Worm (Caenorhabditis elegans): ENCODE results near the gene odd-1.

DNA sequence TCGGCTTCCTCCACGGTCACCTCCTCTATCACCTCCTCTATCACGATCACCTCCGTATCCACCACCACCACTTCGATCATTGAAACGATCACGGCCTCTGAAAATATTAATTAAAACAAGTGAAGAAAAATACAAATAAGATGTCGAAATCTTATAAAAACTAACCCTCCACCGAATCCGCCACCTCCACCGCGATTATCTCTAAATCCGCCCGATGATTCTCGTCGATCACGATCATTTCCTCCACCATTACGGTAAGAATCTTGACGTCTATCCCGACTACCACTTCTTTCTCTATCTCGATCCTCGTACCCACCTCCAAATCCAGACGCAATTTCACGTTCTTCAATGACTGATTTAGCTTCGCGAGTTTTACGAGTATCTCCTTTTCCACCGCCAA is 51.1 kb downstream of the odd-1 start:
- TF ChIP-seq ztf-23 (GFP tag; IDR thresholded peaks at IDR 0.05) = no peak
- TF ChIP-seq med-1 (GFP tag; optimal IDR thresholded peaks at IDR 0.05; ENCODE audit: insufficient read depth) = no peak
- no peak for TF ChIP-seq cog-1 (tag; optimal IDR thresholded peaks at IDR 0.05)
- no peak for TF ChIP-seq tab-1 (GFP tag; IDR thresholded peaks at IDR 0.05)
- TF ChIP-seq ref-1 (GFP tag; conservative IDR thresholded peaks at IDR 0.05) = no peak
- no peak for TF ChIP-seq klf-2 (GFP tag; conservative IDR thresholded peaks at IDR 0.05)
